Fruit fly (Drosophila melanogaster): ENCODE data around the gene Lcp65Ag2.

DNA sequence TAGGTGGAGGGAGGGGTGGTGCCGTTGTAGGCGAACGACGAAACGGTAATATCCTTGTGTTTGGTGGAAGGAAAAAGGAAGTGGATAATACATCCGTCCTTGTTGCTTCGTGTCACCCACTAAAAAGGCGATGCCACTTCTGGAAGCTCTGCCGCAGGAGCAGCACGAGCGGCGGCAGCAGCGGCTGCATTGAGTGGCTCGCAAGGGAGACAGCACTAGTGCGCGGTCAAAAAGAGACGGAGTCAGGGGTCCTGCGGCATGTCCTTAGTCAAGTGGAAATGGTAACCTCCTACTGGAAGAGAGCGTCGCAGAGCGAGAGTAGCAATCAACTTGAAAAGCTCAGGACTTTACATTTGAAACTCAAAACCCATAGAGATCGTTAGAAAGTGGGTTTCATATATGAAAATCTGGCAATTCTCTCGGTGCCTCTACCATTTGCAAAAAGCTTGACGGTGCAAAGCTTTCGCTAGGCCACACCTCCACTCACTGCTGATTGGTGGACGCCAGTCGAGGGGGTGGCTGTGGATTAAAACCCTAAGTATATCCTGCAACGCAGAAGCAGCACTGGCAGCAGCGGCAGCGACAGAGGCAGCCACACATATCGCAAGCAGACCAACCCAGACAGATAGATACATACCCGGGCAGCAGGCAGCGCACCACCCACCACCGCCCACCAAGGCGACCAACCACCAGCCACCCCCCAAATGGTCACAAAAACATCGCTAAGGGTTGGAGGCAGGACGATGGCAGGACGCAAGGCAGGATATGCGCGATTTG, 22.5 kb downstream of the Lcp65Ag2 start:
- TF ChIP-seq psq (optimal IDR thresholded peaks at IDR 0.05) (no peak), h (optimal IDR thresholded peaks at IDR 0.05) (no peak), ttk (optimal IDR thresholded peaks at IDR 0.05) (no peak)

All from Kc167 (cell line).